Worm (Caenorhabditis elegans) whole organism, L4 larva: Measurements from ENCODE around the gene W04D2.4.
A peak's percentile ranks its signal among the peaks of the same experiment; 100 is the strongest.

ENCODE experiments used
- D1046.2 ChIP-seq: fragments of 200-800 bp; sonication (Bioruptor generic); IDR thresholded peaks from 2 replicates; pipeline ENCODE4 v1.3.6; 2022; ENCODE audit warnings: missing genetic modification characterization, missing compliant biosample characterization
- F37D6.2 ChIP-seq: sonication (generic microtip); optimal IDR thresholded peaks from 2 replicates; lab custom pipeline; 2016; ENCODE audit warnings: mild to moderate bottlenecking, missing genetic modification characterization, missing compliant biosample characterization
- F44E2.7 ChIP-seq: fragments of 200-800 bp; sonication (Bioruptor generic); IDR thresholded peaks from 2 replicates; pipeline ENCODE4 v2.1.2; 2022; ENCODE audit warnings: missing genetic modification characterization, missing compliant biosample characterization
- R02D3.7 ChIP-seq: fragments of 150-350 bp; sonication (generic microtip); optimal IDR thresholded peaks from 3 replicates; lab custom pipeline; 2014; ENCODE audit warnings: missing biosample characterization, missing genetic modification characterization
- T20F7.1 ChIP-seq: fragments of 200-800 bp; sonication (Bioruptor generic); optimal IDR thresholded peaks from 2 replicates; lab custom pipeline; 2018; ENCODE audit warnings: mild to moderate bottlenecking, missing genetic modification characterization, missing compliant biosample characterization
- Y48G9A.11 ChIP-seq: fragments of 200-800 bp; sonication (Bioruptor generic); IDR thresholded peaks from 2 replicates; pipeline ENCODE4 v1.3.6; 2022; ENCODE audit warnings: missing genetic modification reagents, missing genetic modification characterization, missing compliant biosample characterization
- ZK337.2 ChIP-seq: fragments of 200-800 bp; sonication (Bioruptor generic); IDR thresholded peaks from 2 replicates; pipeline ENCODE4 v1.3.6; 2022; ENCODE audit warnings: missing genetic modification reagents, missing genetic modification characterization, missing compliant biosample characterization
- ceh-20 ChIP-seq: fragments of 200-800 bp; sonication (Bioruptor generic); IDR thresholded peaks from 2 replicates; pipeline ENCODE4 v1.3.6; 2022; ENCODE audit warnings: missing genetic modification reagents, missing genetic modification characterization, missing compliant biosample characterization
- ceh-32 ChIP-seq: sonication (generic microtip); optimal IDR thresholded peaks from 2 replicates; lab custom pipeline; 2016; ENCODE audit warnings: mild to moderate bottlenecking, missing genetic modification characterization, missing compliant biosample characterization; ENCODE audit not compliant: poor library complexity
- ceh-62 ChIP-seq: sonication (generic microtip); optimal IDR thresholded peaks from 2 replicates; lab custom pipeline; 2017; ENCODE audit warnings: missing biosample characterization, missing genetic modification characterization
- ces-1 ChIP-seq: fragments of 150-350 bp; sonication (generic microtip); optimal IDR thresholded peaks from 4 replicates; lab custom pipeline; 2014; ENCODE audit warnings: missing biosample characterization, missing genetic modification reagents, missing genetic modification characterization
- cey-2 ChIP-seq: sonication (generic microtip); optimal IDR thresholded peaks from 3 replicates; lab custom pipeline; 2017; ENCODE audit warnings: missing genetic modification characterization, mild to moderate bottlenecking, missing compliant biosample characterization, antibody characterized with exemption, borderline replicate concordance; ENCODE audit not compliant: insufficient read depth
- ctbp-1 ChIP-seq: fragments of 200-800 bp; sonication (Bioruptor generic); IDR thresholded peaks from 2 replicates; pipeline ENCODE4 v1.3.6; 2022; ENCODE audit warnings: missing genetic modification reagents, missing genetic modification characterization, missing compliant biosample characterization
- daf-16 ChIP-seq, 3 experiments: sonication (generic microtip); optimal IDR thresholded peaks; 2 replicates each; lab custom pipeline; 2016 to 2017; ENCODE audit warnings: missing genetic modification characterization in 3 of 3, missing genetic modification reagents in 3 of 3, mild to moderate bottlenecking in 2 of 3, missing compliant biosample characterization in 2 of 3, missing biosample characterization in 1 of 3, moderate library complexity in 1 of 3
- daf-19 ChIP-seq: fragments of 200-800 bp; sonication (Bioruptor generic); conservative IDR thresholded peaks from 2 replicates; pipeline ENCODE4 v1.3.6; 2022; ENCODE audit warnings: missing genetic modification characterization, missing compliant biosample characterization
- daf-8 ChIP-seq: fragments of 200-800 bp; sonication (Bioruptor generic); IDR thresholded peaks from 2 replicates; pipeline ENCODE4 v1.3.6; 2022; ENCODE audit warnings: missing genetic modification characterization, missing compliant biosample characterization
- dmd-6 ChIP-seq: fragments of 200-800 bp; sonication (Bioruptor generic); IDR thresholded peaks from 2 replicates; pipeline ENCODE4 v1.3.6; 2022; ENCODE audit warnings: missing genetic modification reagents, missing genetic modification characterization, missing compliant biosample characterization
- dve-1 ChIP-seq: sonication (generic microtip); optimal IDR thresholded peaks from 2 replicates; lab custom pipeline; 2017; ENCODE audit warnings: antibody characterized with exemption, mild to moderate bottlenecking, missing genetic modification characterization, missing compliant biosample characterization; ENCODE audit not compliant: insufficient read depth
- fos-1 ChIP-seq: fragments of 150-350 bp; optimal IDR thresholded peaks from 2 replicates; lab custom pipeline; 2014; ENCODE audit warnings: missing biosample characterization, missing genetic modification characterization
- gei-8 ChIP-seq: fragments of 200-800 bp; sonication (Bioruptor generic); optimal IDR thresholded peaks from 2 replicates; lab custom pipeline; 2018; ENCODE audit warnings: mild to moderate bottlenecking, missing genetic modification characterization, missing compliant biosample characterization
- hlh-30 ChIP-seq: sonication (generic microtip); optimal IDR thresholded peaks from 2 replicates; lab custom pipeline; 2017; ENCODE audit warnings: antibody characterized with exemption, mild to moderate bottlenecking, missing genetic modification characterization, missing compliant biosample characterization; ENCODE audit not compliant: insufficient read depth
- lim-7 ChIP-seq: fragments of 200-800 bp; sonication (Bioruptor generic); IDR thresholded peaks from 2 replicates; pipeline ENCODE4 v1.3.6; 2022; ENCODE audit warnings: missing genetic modification characterization, missing compliant biosample characterization
- lin-29 ChIP-seq: fragments of 200-800 bp; sonication (Bioruptor generic); IDR thresholded peaks from 2 replicates; pipeline ENCODE4 v1.3.6; 2022; ENCODE audit warnings: missing genetic modification reagents, missing genetic modification characterization, missing compliant biosample characterization
- lir-3 ChIP-seq: sonication (generic microtip); optimal IDR thresholded peaks from 2 replicates; lab custom pipeline; 2016; ENCODE audit warnings: mild to moderate bottlenecking, missing genetic modification characterization, missing compliant biosample characterization
- lsy-2 ChIP-seq, 2 experiments: fragments of 150-350 bp in 1 of 2; sonication (generic microtip) in 1 of 2; optimal IDR thresholded peaks; 2 replicates each; lab custom pipeline; 2014 to 2017; ENCODE audit warnings: missing biosample characterization in 2 of 2, missing genetic modification characterization in 2 of 2
- madf-5 ChIP-seq, 2 experiments: fragments of 200-800 bp; sonication (Bioruptor generic); IDR thresholded peaks; 2 replicates each; pipeline ENCODE4 v1.3.6; 2022; ENCODE audit warnings: missing compliant biosample characterization in 2 of 2, missing genetic modification characterization in 2 of 2
- mdl-1 ChIP-seq, 2 experiments: fragments of 150-350 bp in 1 of 2; sonication (generic microtip) in 1 of 2; optimal IDR thresholded peaks; 2 replicates each; lab custom pipeline; 2014 to 2017; ENCODE audit warnings: missing biosample characterization in 2 of 2, missing genetic modification characterization in 2 of 2
- mep-1 ChIP-seq: fragments of 150-350 bp; sonication (generic microtip); optimal IDR thresholded peaks from 3 replicates; lab custom pipeline; 2014; ENCODE audit warnings: missing biosample characterization, missing genetic modification characterization
- mxl-2 ChIP-seq: fragments of 200-800 bp; sonication (Bioruptor generic); conservative IDR thresholded peaks from 2 replicates; pipeline ENCODE4 v1.3.6; 2022; ENCODE audit warnings: missing genetic modification reagents, missing genetic modification characterization, missing compliant biosample characterization
- nhr-102 ChIP-seq: sonication (generic microtip); optimal IDR thresholded peaks from 2 replicates; lab custom pipeline; 2016; ENCODE audit warnings: mild to moderate bottlenecking, missing genetic modification characterization, moderate library complexity, missing compliant biosample characterization
- nhr-11 ChIP-seq: fragments of 150-350 bp; optimal IDR thresholded peaks from 2 replicates; lab custom pipeline; 2014; ENCODE audit warnings: missing biosample characterization, missing genetic modification characterization
- nhr-111 ChIP-seq: fragments of 200-800 bp; sonication (Bioruptor generic); optimal IDR thresholded peaks from 2 replicates; lab custom pipeline; 2018; ENCODE audit warnings: mild to moderate bottlenecking, missing genetic modification characterization, missing compliant biosample characterization
- nhr-6 ChIP-seq: fragments of 150-350 bp; optimal IDR thresholded peaks from 2 replicates; lab custom pipeline; 2014; ENCODE audit warnings: missing biosample characterization, missing genetic modification characterization
- nhr-76 ChIP-seq: fragments of 150-350 bp; optimal IDR thresholded peaks from 2 replicates; lab custom pipeline; 2014; ENCODE audit warnings: missing biosample characterization, missing genetic modification characterization
- pqm-1 ChIP-seq: sonication (generic microtip); optimal IDR thresholded peaks from 2 replicates; lab custom pipeline; 2017; ENCODE audit warnings: missing biosample characterization, missing genetic modification characterization
- saeg-2 ChIP-seq: fragments of 200-800 bp; sonication (Bioruptor generic); IDR thresholded peaks from 2 replicates; pipeline ENCODE4 v1.3.6; 2022; ENCODE audit warnings: missing genetic modification reagents, missing genetic modification characterization, missing compliant biosample characterization
- sdz-12 ChIP-seq: fragments of 200-800 bp; sonication (Bioruptor generic); optimal IDR thresholded peaks from 2 replicates; lab custom pipeline; 2018; ENCODE audit warnings: mild to moderate bottlenecking, missing genetic modification characterization, missing compliant biosample characterization
- tag-97 ChIP-seq: fragments of 200-800 bp; sonication (Bioruptor generic); IDR thresholded peaks from 2 replicates; pipeline ENCODE4 v1.3.6; 2022; ENCODE audit warnings: missing genetic modification characterization, missing compliant biosample characterization
- unc-62 ChIP-seq, 3 experiments: fragments of 150-350 bp in 1 of 3; sonication (generic microtip); optimal IDR thresholded peaks in 2 of 3; peaks in 1 of 3; 1 replicate in 1 of 3; 2 replicates in 2 of 3; lab custom pipeline; 2014 to 2017; ENCODE audit warnings: missing biosample characterization in 3 of 3, missing genetic modification characterization in 3 of 3, missing genetic modification reagents in 3 of 3, missing genotype in 1 of 3
- vab-7 ChIP-seq: fragments of 200-800 bp; sonication (Bioruptor generic); IDR thresholded peaks from 2 replicates; pipeline ENCODE4 v1.3.6; 2022; ENCODE audit warnings: missing genetic modification reagents, missing genetic modification characterization, missing compliant biosample characterization
- zfp-2 ChIP-seq: sonication (generic microtip); optimal IDR thresholded peaks from 2 replicates; lab custom pipeline; 2016; ENCODE audit warnings: mild to moderate bottlenecking, missing genetic modification characterization, missing compliant biosample characterization
- ztf-11 ChIP-seq: fragments of 150-350 bp; optimal IDR thresholded peaks from 2 replicates; lab custom pipeline; 2014; ENCODE audit warnings: missing biosample characterization, missing genetic modification characterization
- ztf-7 ChIP-seq: fragments of 150-350 bp; optimal IDR thresholded peaks from 2 replicates; lab custom pipeline; 2014; ENCODE audit warnings: missing biosample characterization, missing genetic modification characterization

The W04D2.4 gene

DNA sequence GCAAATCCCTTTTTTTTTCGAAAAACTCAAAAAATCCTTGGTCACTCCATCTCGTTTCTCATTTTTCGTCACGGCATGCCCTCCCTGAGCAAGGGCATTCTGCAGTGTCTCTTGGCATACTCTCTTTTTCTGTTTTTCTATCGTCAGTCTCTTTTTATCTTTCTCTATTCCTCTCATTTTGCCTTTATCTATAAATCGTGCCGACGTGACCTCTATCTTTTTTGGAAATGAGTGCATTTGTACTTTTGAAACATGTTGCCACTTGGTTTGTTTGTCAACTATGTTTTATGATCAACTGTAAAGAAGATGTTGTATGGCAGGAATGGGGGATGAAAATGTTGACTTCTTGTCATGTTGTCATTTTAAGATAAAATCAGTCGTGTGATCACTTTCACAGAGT is 31.4 kb upstream of the W04D2.4 start (continued):
- no peak for TF ChIP-seq cey-2 (tag; lab: Kevin White, UChicago)
- TF ChIP-seq ceh-20 (GFP tag; lab: Robert Waterston, UW): no peak
- no peak for TF ChIP-seq gei-8
- no peak for TF ChIP-seq ceh-62 (tag; lab: Kevin White, UChicago)
- no peak for TF ChIP-seq daf-19 (GFP tag; lab: Robert Waterston, UW)
- TF ChIP-seq nhr-76: no peak
- peak in 1 of 2 experiments; percentile 99 for TF ChIP-seq unc-62 (GFP tag; optimal IDR thresholded peaks at IDR 0.05 in 1 of 2; lab: Kevin White, UChicago)
- no peak for TF ChIP-seq unc-62 (tag; optimal IDR thresholded peaks at IDR 0.05; lab: Kevin White, UChicago)
- TF ChIP-seq ZK337.2: no peak
- TF ChIP-seq F37D6.2 (tag; lab: Kevin White, UChicago): no peak
- no peak for TF ChIP-seq tag-97 (GFP tag; lab: Robert Waterston, UW)
- TF ChIP-seq R02D3.7: no peak
- no peak for TF ChIP-seq lir-3 (tag; lab: Kevin White, UChicago)
- TF ChIP-seq pqm-1 (tag; lab: Kevin White, UChicago): peak; percentile 48
- TF ChIP-seq dmd-6: peak; percentile 60
- TF ChIP-seq nhr-6 (tag; lab: Kevin White, UChicago): peak; percentile 33
- peak; percentile 80 for TF ChIP-seq hlh-30 (tag; lab: Kevin White, UChicago)
- peak; percentile 65 for TF ChIP-seq nhr-11 (tag; lab: Kevin White, UChicago)
- TF ChIP-seq madf-5 (GFP tag; IDR thresholded peaks at IDR 0.05; lab: Robert Waterston, UW): no peak
- no peak for TF ChIP-seq ztf-7 (tag; lab: Kevin White, UChicago)
- no peak for TF ChIP-seq ztf-11 (tag; lab: Kevin White, UChicago)
- no peak for TF ChIP-seq daf-8
- TF ChIP-seq lin-29 (GFP tag; lab: Robert Waterston, UW): no peak
- TF ChIP-seq ceh-32 (tag; lab: Kevin White, UChicago): no peak
- no peak for TF ChIP-seq ces-1 (GFP tag; lab: Kevin White, UChicago)
- TF ChIP-seq lim-7 (GFP tag; lab: Robert Waterston, UW): no peak
- TF ChIP-seq fos-1 (tag; lab: Kevin White, UChicago): no peak
- TF ChIP-seq daf-16 (GFP tag; optimal IDR thresholded peaks at IDR 0.05; lab: Kevin White, UChicago): no peak
- peak; percentile 70 for TF ChIP-seq daf-16 (tag; optimal IDR thresholded peaks at IDR 0.05; lab: Kevin White, UChicago)
- no peak for TF ChIP-seq saeg-2 (GFP tag; lab: Robert Waterston, UW)
- TF ChIP-seq mdl-1 (tag; optimal IDR thresholded peaks at IDR 0.05; lab: Kevin White, UChicago): peak; percentile 19 to 79
- no peak for TF ChIP-seq zfp-2 (tag; lab: Kevin White, UChicago)
- TF ChIP-seq ctbp-1 (GFP tag; lab: Robert Waterston, UW): no peak
- TF ChIP-seq nhr-111 (GFP tag; lab: Kevin White, UChicago): no peak
- no peak for TF ChIP-seq sdz-12 (GFP tag; lab: Kevin White, UChicago)
- no peak for TF ChIP-seq Y48G9A.11 (GFP tag; lab: Robert Waterston, UW)
- no peak for TF ChIP-seq F44E2.7
- TF ChIP-seq lsy-2 (tag; optimal IDR thresholded peaks at IDR 0.05; lab: Kevin White, UChicago): peak; percentile 18 to 76
- TF ChIP-seq vab-7 (GFP tag; lab: Robert Waterston, UW): no peak
- TF ChIP-seq nhr-102 (tag; lab: Kevin White, UChicago): no peak
- peak; percentile 75 for TF ChIP-seq dve-1 (tag; lab: Kevin White, UChicago)
- peak; percentile 64 for TF ChIP-seq mep-1 (tag; lab: Kevin White, UChicago)
- no peak for TF ChIP-seq mxl-2 (GFP tag; lab: Robert Waterston, UW)
- no peak for TF ChIP-seq T20F7.1 (GFP tag; lab: Kevin White, UChicago)
- no peak for TF ChIP-seq D1046.2
